Worm (Caenorhabditis elegans) whole organism, late embryonic: ENCODE data around the gene K10D6.3.

Experiments used
- C08G9.2 ChIP-seq: sonication (generic microtip); optimal IDR thresholded peaks from 2 replicates; lab custom pipeline; 2016; ENCODE audit warnings: mild to moderate bottlenecking, missing genetic modification characterization, moderate library complexity, missing compliant biosample characterization
- C38D4.7 ChIP-seq: fragments of 200-800 bp; sonication (Bioruptor generic); optimal IDR thresholded peaks from 2 replicates; lab custom pipeline; 2018; ENCODE audit warnings: mild to moderate bottlenecking, missing genetic modification characterization, moderate library complexity, missing compliant biosample characterization
- F13H6.1 ChIP-seq: sonication (generic microtip); optimal IDR thresholded peaks from 2 replicates; lab custom pipeline; 2016; ENCODE audit warnings: missing genetic modification characterization, missing compliant biosample characterization
- K02D7.2 ChIP-seq: sonication (generic microtip); optimal IDR thresholded peaks from 2 replicates; lab custom pipeline; 2017; ENCODE audit warnings: mild to moderate bottlenecking, missing genetic modification characterization, missing compliant biosample characterization
- K09A11.1 ChIP-seq: sonication (generic microtip); optimal IDR thresholded peaks from 2 replicates; lab custom pipeline; 2017; ENCODE audit warnings: antibody characterized with exemption, mild to moderate bottlenecking, missing genetic modification characterization, missing compliant biosample characterization; ENCODE audit not compliant: insufficient read depth
- T23F11.4 ChIP-seq: fragments of 200-800 bp; sonication (Bioruptor generic); optimal IDR thresholded peaks from 2 replicates; lab custom pipeline; 2018; ENCODE audit warnings: mild to moderate bottlenecking, missing genetic modification characterization, missing compliant biosample characterization
- ahr-1 ChIP-seq: sonication (generic microtip); optimal IDR thresholded peaks from 2 replicates; lab custom pipeline; 2016; ENCODE audit warnings: missing genetic modification characterization, missing compliant biosample characterization
- ama-1 ChIP-seq: fragments of 150-350 bp; optimal IDR thresholded peaks from 2 replicates; lab custom pipeline; 2014
- ceh-14 ChIP-seq: sonication (generic microtip); optimal IDR thresholded peaks from 2 replicates; lab custom pipeline; 2016; ENCODE audit warnings: missing genotype, missing genetic modification characterization, missing compliant biosample characterization
- ceh-2 ChIP-seq: sonication (generic microtip); optimal IDR thresholded peaks from 2 replicates; lab custom pipeline; 2016; ENCODE audit warnings: missing genotype, missing genetic modification characterization, missing compliant biosample characterization
- ceh-22 ChIP-seq: sonication (generic microtip); optimal IDR thresholded peaks from 2 replicates; lab custom pipeline; 2017; ENCODE audit warnings: missing biosample characterization, missing genetic modification characterization
- ceh-24 ChIP-seq: sonication (generic microtip); optimal IDR thresholded peaks from 2 replicates; lab custom pipeline; 2016; ENCODE audit warnings: mild to moderate bottlenecking, missing genetic modification characterization, missing compliant biosample characterization
- ceh-45 ChIP-seq: fragments of 200-800 bp; sonication (Bioruptor generic); IDR thresholded peaks from 2 replicates; pipeline ENCODE4 v1.3.6; 2022; ENCODE audit warnings: missing genetic modification reagents, missing genetic modification characterization, missing compliant biosample characterization
- dve-1 ChIP-seq: sonication (generic microtip); optimal IDR thresholded peaks from 2 replicates; lab custom pipeline; 2017; ENCODE audit warnings: antibody characterized with exemption, mild to moderate bottlenecking, missing genetic modification characterization, missing compliant biosample characterization
- elt-2 ChIP-seq: sonication (generic microtip); optimal IDR thresholded peaks from 2 replicates; lab custom pipeline; 2016; ENCODE audit warnings: missing genetic modification reagents, missing genetic modification characterization, missing compliant biosample characterization
- elt-4 ChIP-seq: sonication (generic microtip); optimal IDR thresholded peaks from 2 replicates; lab custom pipeline; 2016; ENCODE audit warnings: missing genetic modification characterization, missing compliant biosample characterization
- fax-1 ChIP-seq: sonication (generic microtip); optimal IDR thresholded peaks from 2 replicates; lab custom pipeline; 2016; ENCODE audit warnings: missing genotype, missing genetic modification characterization, missing compliant biosample characterization
- fkh-6 ChIP-seq: sonication (generic microtip); optimal IDR thresholded peaks from 2 replicates; lab custom pipeline; 2016; ENCODE audit warnings: missing genetic modification characterization, missing compliant biosample characterization
- hlh-30 ChIP-seq: sonication (generic microtip); optimal IDR thresholded peaks from 2 replicates; lab custom pipeline; 2017; ENCODE audit warnings: antibody characterized with exemption, missing genetic modification characterization, missing compliant biosample characterization; ENCODE audit not compliant: insufficient read depth
- hlh-6 ChIP-seq: sonication (generic microtip); optimal IDR thresholded peaks from 2 replicates; lab custom pipeline; 2016; ENCODE audit warnings: missing genotype, missing genetic modification characterization, missing compliant biosample characterization
- lim-6 ChIP-seq: sonication (generic microtip); optimal IDR thresholded peaks from 2 replicates; lab custom pipeline; 2016; ENCODE audit warnings: missing genetic modification characterization, missing compliant biosample characterization
- lin-11 ChIP-seq: fragments of 200-800 bp; sonication (Bioruptor generic); optimal IDR thresholded peaks from 2 replicates; lab custom pipeline; 2018; ENCODE audit warnings: mild to moderate bottlenecking, missing genetic modification characterization, missing compliant biosample characterization
- madf-2 ChIP-seq: sonication (generic microtip); optimal IDR thresholded peaks from 2 replicates; lab custom pipeline; 2017; ENCODE audit warnings: missing genetic modification characterization, missing compliant biosample characterization
- mec-3 ChIP-seq: sonication (generic microtip); optimal IDR thresholded peaks from 2 replicates; lab custom pipeline; 2016; ENCODE audit warnings: borderline replicate concordance, missing genetic modification characterization, missing compliant biosample characterization
- nhr-11 ChIP-seq: fragments of 150-350 bp; optimal IDR thresholded peaks from 2 replicates; lab custom pipeline; 2014; ENCODE audit warnings: missing biosample characterization, missing genetic modification characterization
- nhr-232 ChIP-seq: sonication (generic microtip); optimal IDR thresholded peaks from 2 replicates; lab custom pipeline; 2016; ENCODE audit warnings: missing genetic modification characterization, missing compliant biosample characterization
- pag-3 ChIP-seq: sonication (generic microtip); optimal IDR thresholded peaks from 2 replicates; lab custom pipeline; 2016; ENCODE audit warnings: missing compliant biosample characterization, missing genetic modification characterization, borderline replicate concordance
- pat-9 ChIP-seq: fragments of 200-800 bp; sonication (Bioruptor generic); optimal IDR thresholded peaks from 2 replicates; lab custom pipeline; 2018; ENCODE audit warnings: mild to moderate bottlenecking, missing genetic modification characterization, moderate library complexity, missing compliant biosample characterization
- pha-4 ChIP-seq: fragments of 150-350 bp; optimal IDR thresholded peaks from 2 replicates; lab custom pipeline; 2018; ENCODE audit warnings: missing biosample characterization, missing genetic modification reagents, missing genetic modification characterization
- sox-2 ChIP-seq: fragments of 200-800 bp; sonication (Bioruptor generic); IDR thresholded peaks from 2 replicates; pipeline ENCODE4 v1.3.6; 2022; ENCODE audit warnings: missing genetic modification reagents, missing genetic modification characterization, missing compliant biosample characterization
- sox-4 ChIP-seq: sonication (generic microtip); optimal IDR thresholded peaks from 2 replicates; lab custom pipeline; 2017; ENCODE audit warnings: mild to moderate bottlenecking, missing genetic modification characterization, inconsistent platforms, missing compliant biosample characterization
- syd-9 ChIP-seq: sonication (generic microtip); optimal IDR thresholded peaks from 2 replicates; lab custom pipeline; 2016; ENCODE audit warnings: mild to moderate bottlenecking, missing genetic modification characterization, moderate library complexity, missing compliant biosample characterization
- unc-42 ChIP-seq: sonication (generic microtip); optimal IDR thresholded peaks from 2 replicates; lab custom pipeline; 2016; ENCODE audit warnings: missing genotype, missing genetic modification characterization, missing compliant biosample characterization
- unc-55 ChIP-seq: sonication (generic microtip); optimal IDR thresholded peaks from 2 replicates; lab custom pipeline; 2017; ENCODE audit warnings: missing biosample characterization, missing genetic modification reagents, missing genetic modification characterization
- unc-86 ChIP-seq: sonication (generic microtip); optimal IDR thresholded peaks from 2 replicates; lab custom pipeline; 2016; ENCODE audit warnings: missing genetic modification characterization, missing compliant biosample characterization
- zip-5 ChIP-seq: sonication (generic microtip); optimal IDR thresholded peaks from 2 replicates; lab custom pipeline; 2016; ENCODE audit warnings: missing genetic modification characterization, missing compliant biosample characterization
- ztf-16 ChIP-seq: sonication (generic microtip); optimal IDR thresholded peaks from 2 replicates; lab custom pipeline; 2017; ENCODE audit warnings: missing genetic modification characterization, missing compliant biosample characterization

Gene K10D6.3

DNA sequence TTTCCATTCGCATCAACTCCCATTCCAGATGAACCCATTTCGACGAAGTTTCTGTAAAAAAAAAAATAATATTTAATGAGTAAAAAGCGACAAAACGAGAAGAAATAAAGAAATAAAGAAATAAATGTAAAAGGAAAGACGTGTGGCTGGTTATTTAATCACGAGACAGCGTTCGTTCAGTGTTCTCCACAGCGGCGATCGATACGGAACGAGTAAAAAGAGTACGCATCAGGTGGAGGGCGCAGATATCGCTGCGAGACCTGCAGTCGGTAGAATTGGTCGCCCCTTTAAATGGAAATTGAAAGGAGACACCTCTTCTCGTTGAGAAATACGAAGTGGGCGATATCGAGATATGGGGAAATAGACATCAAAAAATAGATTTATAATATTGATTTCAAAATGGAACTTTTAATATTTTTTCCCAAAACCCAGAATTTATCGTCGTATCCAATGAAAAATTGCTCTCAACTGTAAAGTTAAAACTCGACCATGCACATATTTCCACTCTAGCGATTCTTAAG is 28.3 kb downstream of the K10D6.3 start, which contains the start of gene pqn-70 (continued):
- TF ChIP-seq elt-2 (tag; lab: Kevin White, UChicago) (peak; percentile 43), ceh-24 (tag; lab: Kevin White, UChicago) (no peak), ceh-2 (tag; lab: Kevin White, UChicago) (peak; percentile 66), fkh-6 (tag; lab: Kevin White, UChicago) (no peak), sox-2 (no peak), ama-1 (lab: Kevin White, UChicago) (no peak), K09A11.1 (tag; lab: Kevin White, UChicago) (no peak), unc-42 (tag; lab: Kevin White, UChicago) (peak; percentile 86), ahr-1 (tag; lab: Kevin White, UChicago) (no peak), ceh-22 (tag; lab: Kevin White, UChicago) (no peak), pha-4 (tag; lab: Kevin White, UChicago) (no peak), dve-1 (tag; lab: Kevin White, UChicago) (peak; percentile 15), lin-11 (tag; lab: Kevin White, UChicago) (no peak), ceh-14 (tag; lab: Kevin White, UChicago) (peak; percentile 57), fax-1 (tag; lab: Kevin White, UChicago) (peak; percentile 52), syd-9 (tag; lab: Kevin White, UChicago) (no peak), nhr-11 (no peak), pat-9 (no peak), elt-4 (tag; lab: Kevin White, UChicago) (no peak), C08G9.2 (tag; lab: Kevin White, UChicago) (peak; percentile 68), F13H6.1 (tag; lab: Kevin White, UChicago) (peak; percentile 45), C38D4.7 (GFP tag; lab: Kevin White, UChicago) (no peak), unc-55 (GFP tag; lab: Kevin White, UChicago) (peak; percentile 31), lim-6 (tag; lab: Kevin White, UChicago) (no peak), sox-4 (tag; lab: Kevin White, UChicago) (no peak), madf-2 (no peak)

DNA sequence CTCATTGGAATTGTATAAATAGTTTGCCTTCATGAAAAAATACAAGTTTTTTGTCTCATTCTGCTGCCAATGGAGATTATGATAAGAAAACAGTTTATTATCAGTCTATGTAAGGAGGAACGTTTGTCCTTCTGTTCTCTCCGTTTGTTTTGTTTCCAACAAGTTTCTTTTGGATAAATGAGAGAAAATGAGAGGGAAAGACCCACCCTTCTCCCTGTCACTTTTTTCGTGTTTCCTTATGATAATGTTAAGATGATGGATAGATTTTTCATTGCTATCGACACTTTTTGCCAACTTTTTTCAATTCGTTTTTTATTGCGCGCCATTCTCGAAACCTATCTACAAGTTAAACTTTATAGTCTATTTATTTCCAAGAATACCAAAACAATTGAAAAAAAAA is 30.8 kb downstream of the K10D6.3 start:
- TF ChIP-seq elt-2 (tag; lab: Kevin White, UChicago) (peak; percentile 8), ama-1 (lab: Kevin White, UChicago) (no peak)
- TF ChIP-seq, all 69 proteins: peak for 1

DNA sequence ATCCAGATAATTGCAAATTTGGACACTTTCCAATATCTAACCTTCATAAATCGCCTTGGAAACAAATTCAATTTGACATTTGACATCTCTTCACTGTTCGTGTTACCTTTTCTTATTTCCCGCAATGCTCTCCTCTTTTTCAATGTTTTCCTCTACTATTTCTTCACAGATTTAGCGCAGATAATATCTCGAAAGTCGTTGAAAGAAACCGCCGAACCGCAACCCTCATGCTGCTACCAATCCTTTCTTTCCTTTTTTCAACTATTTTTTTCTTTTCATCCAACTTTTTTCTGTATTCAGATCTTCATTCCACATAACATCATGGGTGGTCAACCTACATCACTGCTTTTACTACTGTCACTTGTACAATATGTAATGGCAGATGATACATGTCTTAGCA is 33.9 kb downstream of the K10D6.3 start, which contains the start of gene T19B10.5:
Gene T19B10.5, plus strand, starts transcription at position 301 of the 400 bp plus-strand sequence.
- no peak for TF ChIP-seq unc-86 (tag; lab: Kevin White, UChicago)
- TF ChIP-seq zip-5: no peak
- TF ChIP-seq hlh-6 (tag; lab: Kevin White, UChicago): no peak
- TF ChIP-seq T23F11.4 (GFP tag; lab: Kevin White, UChicago): no peak
- TF ChIP-seq hlh-30 (tag; lab: Kevin White, UChicago): no peak
- no peak for TF ChIP-seq ceh-45 (GFP tag; lab: Robert Waterston, UW)
- TF ChIP-seq fax-1 (tag; lab: Kevin White, UChicago): no peak
- no peak for TF ChIP-seq ztf-16
- TF ChIP-seq nhr-11: no peak
- no peak for TF ChIP-seq nhr-232
- TF ChIP-seq pag-3: no peak
- TF ChIP-seq pat-9: no peak
- no peak for TF ChIP-seq sox-2
- TF ChIP-seq K02D7.2 (tag; lab: Kevin White, UChicago): no peak
- no peak for TF ChIP-seq mec-3 (tag; lab: Kevin White, UChicago)
- TF ChIP-seq K09A11.1 (tag; lab: Kevin White, UChicago): no peak
- TF ChIP-seq, all 69 proteins: peak for 0
